Fruit fly (Drosophila melanogaster) whole organism, prepupa: ENCODE measurements around the gene Osi7.

Experiments
- CG34406 ChIP-seq: fragments of 200-800 bp; sonication (Bioruptor generic); optimal IDR thresholded peaks from 3 replicates; lab custom pipeline; 2016; ENCODE audit warnings: missing biosample characterization, missing genetic modification characterization
- CG8119 ChIP-seq: fragments of 200-800 bp; sonication (Bioruptor generic); IDR thresholded peaks from 3 replicates; pipeline ENCODE4 v1.3.6; 2022; ENCODE audit warnings: missing biosample characterization, missing genetic modification characterization
- Ets96B ChIP-seq: fragments of 200-800 bp; optimal IDR thresholded peaks from 2 replicates; lab custom pipeline; 2019; ENCODE audit warnings: missing biosample characterization, mild to moderate bottlenecking, missing genetic modification characterization, moderate library complexity
- Gug ChIP-seq: fragments of 200-800 bp; sonication (Bioruptor generic); IDR thresholded peaks from 2 replicates; pipeline ENCODE4 v1.3.6; 2022; ENCODE audit warnings: missing biosample characterization, missing genetic modification characterization
- Met ChIP-seq: fragments of 200-800 bp; sonication (Bioruptor generic); optimal IDR thresholded peaks from 3 replicates; lab custom pipeline; 2016; ENCODE audit warnings: missing biosample characterization, missing genetic modification characterization
- cyc ChIP-seq: fragments of 200-800 bp; sonication (Bioruptor generic); optimal IDR thresholded peaks from 3 replicates; lab custom pipeline; 2016; ENCODE audit warnings: missing biosample characterization, missing genetic modification characterization
- pdm3 ChIP-seq: fragments of 200-800 bp; sonication (Bioruptor generic); optimal IDR thresholded peaks from 3 replicates; lab custom pipeline; 2016; ENCODE audit warnings: missing biosample characterization, missing genetic modification characterization

dm6 chr3R:6226997-6227562 lies 21.7 kb upstream of the Osi7 start, which contains the start of gene Osi5:
- TF ChIP-seq Met (no peak), Gug (GFP tag; lab: Robert Waterston, UW) (no peak), cyc (no peak), CG34406 (no peak), pdm3 (GFP tag; lab: Kevin White, UChicago) (no peak), Ets96B (tag; lab: Kevin White, UChicago) (no peak), CG8119 (no peak)
